Worm (Caenorhabditis elegans) whole organism, late embryonic: Measurements from ENCODE around the gene F07H5.7.

Source experiments
- C08G9.2 ChIP-seq: sonication (generic microtip); optimal IDR thresholded peaks from 2 replicates; lab custom pipeline; 2016; ENCODE audit warnings: mild to moderate bottlenecking, missing genetic modification characterization, moderate library complexity, missing compliant biosample characterization
- C38D4.7 ChIP-seq: fragments of 200-800 bp; sonication (Bioruptor generic); optimal IDR thresholded peaks from 2 replicates; lab custom pipeline; 2018; ENCODE audit warnings: mild to moderate bottlenecking, missing genetic modification characterization, moderate library complexity, missing compliant biosample characterization
- F13H6.1 ChIP-seq: sonication (generic microtip); optimal IDR thresholded peaks from 2 replicates; lab custom pipeline; 2016; ENCODE audit warnings: missing genetic modification characterization, missing compliant biosample characterization
- K09A11.1 ChIP-seq: sonication (generic microtip); optimal IDR thresholded peaks from 2 replicates; lab custom pipeline; 2017; ENCODE audit warnings: antibody characterized with exemption, mild to moderate bottlenecking, missing genetic modification characterization, missing compliant biosample characterization; ENCODE audit not compliant: insufficient read depth
- T23F11.4 ChIP-seq: fragments of 200-800 bp; sonication (Bioruptor generic); optimal IDR thresholded peaks from 2 replicates; lab custom pipeline; 2018; ENCODE audit warnings: mild to moderate bottlenecking, missing genetic modification characterization, missing compliant biosample characterization
- Y22D7AL.16 ChIP-seq: sonication (generic microtip); optimal IDR thresholded peaks from 2 replicates; lab custom pipeline; 2016; ENCODE audit warnings: missing genetic modification characterization, missing compliant biosample characterization
- ama-1 ChIP-seq: fragments of 150-350 bp; optimal IDR thresholded peaks from 2 replicates; lab custom pipeline; 2014
- ceh-14 ChIP-seq: sonication (generic microtip); optimal IDR thresholded peaks from 2 replicates; lab custom pipeline; 2016; ENCODE audit warnings: missing genotype, missing genetic modification characterization, missing compliant biosample characterization
- ceh-18 ChIP-seq: sonication (generic microtip); optimal IDR thresholded peaks from 2 replicates; lab custom pipeline; 2016; ENCODE audit warnings: missing genetic modification characterization, missing compliant biosample characterization
- ceh-19 ChIP-seq: fragments of 200-800 bp; sonication (Bioruptor generic); optimal IDR thresholded peaks from 2 replicates; lab custom pipeline; 2018; ENCODE audit warnings: mild to moderate bottlenecking, missing genetic modification characterization, missing compliant biosample characterization
- ceh-2 ChIP-seq: sonication (generic microtip); optimal IDR thresholded peaks from 2 replicates; lab custom pipeline; 2016; ENCODE audit warnings: missing genotype, missing genetic modification characterization, missing compliant biosample characterization
- ceh-22 ChIP-seq: sonication (generic microtip); optimal IDR thresholded peaks from 2 replicates; lab custom pipeline; 2017; ENCODE audit warnings: missing biosample characterization, missing genetic modification characterization
- ceh-24 ChIP-seq: sonication (generic microtip); optimal IDR thresholded peaks from 2 replicates; lab custom pipeline; 2016; ENCODE audit warnings: mild to moderate bottlenecking, missing genetic modification characterization, missing compliant biosample characterization
- ceh-30 ChIP-seq: fragments of 150-350 bp; optimal IDR thresholded peaks from 2 replicates; lab custom pipeline; 2014; ENCODE audit warnings: missing biosample characterization, missing genetic modification characterization
- ceh-34 ChIP-seq: sonication (generic microtip); optimal IDR thresholded peaks from 2 replicates; lab custom pipeline; 2016; ENCODE audit warnings: mild to moderate bottlenecking, missing genetic modification characterization, missing compliant biosample characterization
- ceh-45 ChIP-seq: fragments of 200-800 bp; sonication (Bioruptor generic); IDR thresholded peaks from 2 replicates; pipeline ENCODE4 v1.3.6; 2022; ENCODE audit warnings: missing genetic modification reagents, missing genetic modification characterization, missing compliant biosample characterization
- ceh-48 ChIP-seq: sonication (generic microtip); optimal IDR thresholded peaks from 2 replicates; lab custom pipeline; 2016; ENCODE audit warnings: missing genetic modification characterization, inconsistent platforms, missing compliant biosample characterization
- che-1 ChIP-seq: sonication (generic microtip); optimal IDR thresholded peaks from 2 replicates; lab custom pipeline; 2016; ENCODE audit warnings: mild to moderate bottlenecking, missing genetic modification characterization, missing compliant biosample characterization
- dmd-4 ChIP-seq: sonication (generic microtip); optimal IDR thresholded peaks from 2 replicates; lab custom pipeline; 2016; ENCODE audit warnings: borderline replicate concordance, missing genetic modification characterization, missing compliant biosample characterization
- elt-2 ChIP-seq: sonication (generic microtip); optimal IDR thresholded peaks from 2 replicates; lab custom pipeline; 2016; ENCODE audit warnings: missing genetic modification reagents, missing genetic modification characterization, missing compliant biosample characterization
- elt-4 ChIP-seq: sonication (generic microtip); optimal IDR thresholded peaks from 2 replicates; lab custom pipeline; 2016; ENCODE audit warnings: missing genetic modification characterization, missing compliant biosample characterization
- ets-4 ChIP-seq: sonication (generic microtip); optimal IDR thresholded peaks from 2 replicates; lab custom pipeline; 2016; ENCODE audit warnings: missing genetic modification characterization, missing compliant biosample characterization
- fax-1 ChIP-seq: sonication (generic microtip); optimal IDR thresholded peaks from 2 replicates; lab custom pipeline; 2016; ENCODE audit warnings: missing genotype, missing genetic modification characterization, missing compliant biosample characterization
- fkh-6 ChIP-seq: sonication (generic microtip); optimal IDR thresholded peaks from 2 replicates; lab custom pipeline; 2016; ENCODE audit warnings: missing genetic modification characterization, missing compliant biosample characterization
- hlh-15 ChIP-seq: sonication (generic microtip); optimal IDR thresholded peaks from 2 replicates; lab custom pipeline; 2016; ENCODE audit warnings: missing genetic modification characterization, missing compliant biosample characterization
- hlh-6 ChIP-seq: sonication (generic microtip); optimal IDR thresholded peaks from 2 replicates; lab custom pipeline; 2016; ENCODE audit warnings: missing genotype, missing genetic modification characterization, missing compliant biosample characterization
- hlh-8 ChIP-seq: sonication (generic microtip); optimal IDR thresholded peaks from 2 replicates; lab custom pipeline; 2016; ENCODE audit warnings: missing genotype, missing genetic modification characterization, missing compliant biosample characterization
- lim-6 ChIP-seq: sonication (generic microtip); optimal IDR thresholded peaks from 2 replicates; lab custom pipeline; 2016; ENCODE audit warnings: missing genetic modification characterization, missing compliant biosample characterization
- lin-11 ChIP-seq: fragments of 200-800 bp; sonication (Bioruptor generic); optimal IDR thresholded peaks from 2 replicates; lab custom pipeline; 2018; ENCODE audit warnings: mild to moderate bottlenecking, missing genetic modification characterization, missing compliant biosample characterization
- madf-2 ChIP-seq: sonication (generic microtip); optimal IDR thresholded peaks from 2 replicates; lab custom pipeline; 2017; ENCODE audit warnings: missing genetic modification characterization, missing compliant biosample characterization
- nfya-1 ChIP-seq: sonication (generic microtip); optimal IDR thresholded peaks from 2 replicates; lab custom pipeline; 2017; ENCODE audit warnings: missing genetic modification characterization, mild to moderate bottlenecking, missing compliant biosample characterization, antibody characterized with exemption, moderate library complexity
- odd-2 ChIP-seq: sonication (generic microtip); optimal IDR thresholded peaks from 2 replicates; lab custom pipeline; 2017; ENCODE audit warnings: antibody characterized with exemption, mild to moderate bottlenecking, missing genetic modification characterization, missing compliant biosample characterization
- pat-9 ChIP-seq: fragments of 200-800 bp; sonication (Bioruptor generic); optimal IDR thresholded peaks from 2 replicates; lab custom pipeline; 2018; ENCODE audit warnings: mild to moderate bottlenecking, missing genetic modification characterization, moderate library complexity, missing compliant biosample characterization
- pax-1 ChIP-seq: fragments of 150-350 bp; optimal IDR thresholded peaks from 2 replicates; lab custom pipeline; 2014; ENCODE audit warnings: missing biosample characterization, missing genetic modification characterization
- pqm-1 ChIP-seq: sonication (generic microtip); optimal IDR thresholded peaks from 2 replicates; lab custom pipeline; 2016; ENCODE audit warnings: missing genetic modification characterization, missing compliant biosample characterization
- pros-1 ChIP-seq: fragments of 150-350 bp; optimal IDR thresholded peaks from 2 replicates; lab custom pipeline; 2014; ENCODE audit warnings: missing biosample characterization, missing genetic modification reagents, missing genetic modification characterization
- ref-2 ChIP-seq: sonication (generic microtip); optimal IDR thresholded peaks from 2 replicates; lab custom pipeline; 2016; ENCODE audit warnings: missing genetic modification characterization, missing compliant biosample characterization
- rnt-1 ChIP-seq: sonication (generic microtip); optimal IDR thresholded peaks from 2 replicates; lab custom pipeline; 2016; ENCODE audit warnings: missing genetic modification characterization, missing compliant biosample characterization
- sox-2 ChIP-seq: fragments of 200-800 bp; sonication (Bioruptor generic); IDR thresholded peaks from 2 replicates; pipeline ENCODE4 v1.3.6; 2022; ENCODE audit warnings: missing genetic modification reagents, missing genetic modification characterization, missing compliant biosample characterization
- sox-4 ChIP-seq: sonication (generic microtip); optimal IDR thresholded peaks from 2 replicates; lab custom pipeline; 2017; ENCODE audit warnings: mild to moderate bottlenecking, missing genetic modification characterization, inconsistent platforms, missing compliant biosample characterization
- ttx-3 ChIP-seq: sonication (generic microtip); optimal IDR thresholded peaks from 2 replicates; lab custom pipeline; 2016; ENCODE audit warnings: missing genetic modification reagents, missing genetic modification characterization, missing compliant biosample characterization
- unc-3 ChIP-seq, 2 experiments: fragments of 200-800 bp in 1 of 2; sonication (Bioruptor generic) in 1 of 2; sonication (generic microtip) in 1 of 2; conservative IDR thresholded peaks in 1 of 2; optimal IDR thresholded peaks in 1 of 2; 2 replicates each; pipeline versions ENCODE4 v1.3.6 to Lab custom; 2016 to 2022; ENCODE audit warnings: missing compliant biosample characterization in 2 of 2, missing genetic modification characterization in 2 of 2, missing genetic modification reagents in 1 of 2
- unc-42 ChIP-seq: sonication (generic microtip); optimal IDR thresholded peaks from 2 replicates; lab custom pipeline; 2016; ENCODE audit warnings: missing genotype, missing genetic modification characterization, missing compliant biosample characterization
- unc-55 ChIP-seq: sonication (generic microtip); optimal IDR thresholded peaks from 2 replicates; lab custom pipeline; 2017; ENCODE audit warnings: missing biosample characterization, missing genetic modification reagents, missing genetic modification characterization
- zip-5 ChIP-seq: sonication (generic microtip); optimal IDR thresholded peaks from 2 replicates; lab custom pipeline; 2016; ENCODE audit warnings: missing genetic modification characterization, missing compliant biosample characterization
- ztf-16 ChIP-seq: sonication (generic microtip); optimal IDR thresholded peaks from 2 replicates; lab custom pipeline; 2017; ENCODE audit warnings: missing genetic modification characterization, missing compliant biosample characterization

F07H5.7 gene

DNA sequence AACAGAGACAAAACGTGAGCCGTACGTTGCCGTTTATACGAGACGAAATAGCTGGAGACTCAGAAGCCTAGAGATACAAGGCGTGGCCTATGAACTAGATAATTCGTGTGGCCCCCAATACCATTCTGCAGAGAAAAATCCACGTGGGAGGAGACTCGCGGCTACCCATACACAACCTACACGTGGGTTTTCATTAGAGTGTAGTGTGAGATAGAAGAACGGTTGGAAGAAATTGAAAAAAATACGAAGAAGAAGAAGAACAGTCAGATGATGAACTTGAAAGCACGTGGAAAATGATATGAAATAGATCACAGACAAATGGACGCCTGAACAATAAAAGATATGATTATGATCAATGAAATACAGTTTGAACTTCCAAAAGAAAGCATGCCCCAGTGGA lies 28.8 kb downstream of the F07H5.7 start:
- no peak for TF ChIP-seq elt-2 (tag; lab: Kevin White, UChicago)
- no peak for TF ChIP-seq sox-4 (tag; lab: Kevin White, UChicago)
- TF ChIP-seq ceh-22 (tag; lab: Kevin White, UChicago) = no peak
- no peak for TF ChIP-seq pat-9
- TF ChIP-seq ref-2 (tag; lab: Kevin White, UChicago) = no peak
- TF ChIP-seq fkh-6 (tag; lab: Kevin White, UChicago) = no peak
- no peak for TF ChIP-seq ceh-18 (tag; lab: Kevin White, UChicago)
- TF ChIP-seq lim-6 (tag; lab: Kevin White, UChicago) = no peak
- no peak for TF ChIP-seq zip-5 (tag; lab: Kevin White, UChicago)
- TF ChIP-seq hlh-8 (tag; lab: Kevin White, UChicago) = no peak
- TF ChIP-seq ttx-3 (tag; lab: Kevin White, UChicago) = no peak

ce11 chrII:8764332-8764731 lies 29.6 kb downstream of the F07H5.7 start:
- TF ChIP-seq rnt-1 (no peak), hlh-15 (no peak), unc-55 (GFP tag; lab: Kevin White, UChicago) (no peak), ceh-48 (tag; lab: Kevin White, UChicago) (no peak), hlh-6 (tag; lab: Kevin White, UChicago) (no peak), ceh-19 (GFP tag; lab: Kevin White, UChicago) (no peak), pqm-1 (tag; lab: Kevin White, UChicago) (no peak), odd-2 (tag; lab: Kevin White, UChicago) (no peak), dmd-4 (no peak), pax-1 (tag; lab: Kevin White, UChicago) (no peak), fax-1 (tag; lab: Kevin White, UChicago) (no peak), ztf-16 (tag; lab: Kevin White, UChicago) (no peak), ceh-30 (tag; lab: Kevin White, UChicago) (no peak), zip-5 (tag; lab: Kevin White, UChicago) (no peak), madf-2 (tag; lab: Kevin White, UChicago) (no peak)

DNA sequence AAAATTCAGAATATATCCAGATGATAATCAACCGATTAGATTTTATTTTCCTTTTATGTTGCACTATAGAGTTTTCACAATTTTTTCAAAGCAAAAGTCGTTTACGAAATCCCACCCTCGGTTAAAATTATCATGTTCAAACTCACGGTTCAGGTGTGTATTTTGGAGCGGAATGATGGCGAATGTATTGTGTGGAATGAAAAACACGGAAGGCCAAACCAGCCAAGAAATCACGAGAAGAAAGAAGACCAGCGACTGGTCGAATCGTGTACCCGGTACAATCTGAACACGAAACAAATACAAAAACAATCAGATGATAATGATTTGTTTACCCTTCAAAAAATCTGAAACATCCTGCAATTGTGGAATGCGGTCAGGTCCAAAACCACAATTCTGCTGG lies 30.6 kb downstream of the F07H5.7 start:
- TF ChIP-seq pqm-1 (tag; lab: Kevin White, UChicago) = no peak
- TF ChIP-seq Y22D7AL.16 (tag; lab: Kevin White, UChicago) = no peak
- TF ChIP-seq che-1 = no peak
- no peak for TF ChIP-seq madf-2 (tag; lab: Kevin White, UChicago)
- TF ChIP-seq ceh-18 (tag; lab: Kevin White, UChicago) = no peak
- TF ChIP-seq pros-1 (tag; lab: Kevin White, UChicago) = no peak
- no peak for TF ChIP-seq C38D4.7 (GFP tag; lab: Kevin White, UChicago)
- no peak for TF ChIP-seq C08G9.2
- no peak for TF ChIP-seq ama-1 (lab: Kevin White, UChicago)
- TF ChIP-seq nfya-1 = no peak
- TF ChIP-seq ceh-19 (GFP tag; lab: Kevin White, UChicago) = no peak
- no peak for TF ChIP-seq ceh-45
- TF ChIP-seq hlh-6 (tag; lab: Kevin White, UChicago) = no peak
- no peak for TF ChIP-seq ceh-34 (tag; lab: Kevin White, UChicago)
- TF ChIP-seq dmd-4 = no peak
- TF ChIP-seq sox-2 (GFP tag; lab: Robert Waterston, UW) = no peak
- TF ChIP-seq unc-3 (GFP tag; conservative IDR thresholded peaks at IDR 0.05; lab: Robert Waterston, UW) = no peak
- TF ChIP-seq unc-3 (tag; optimal IDR thresholded peaks at IDR 0.05; lab: Kevin White, UChicago) = no peak
- TF ChIP-seq ceh-2 (tag; lab: Kevin White, UChicago) = no peak
- no peak for TF ChIP-seq unc-42 (tag; lab: Kevin White, UChicago)

ce11 chrII:8761739-8762138 lies 32.2 kb downstream of the F07H5.7 start:
- TF ChIP-seq pax-1 (tag; lab: Kevin White, UChicago) (no peak), ztf-16 (tag; lab: Kevin White, UChicago) (no peak), elt-4 (tag; lab: Kevin White, UChicago) (no peak), ets-4 (tag; lab: Kevin White, UChicago) (no peak), lin-11 (tag; lab: Kevin White, UChicago) (no peak), ceh-14 (tag; lab: Kevin White, UChicago) (no peak), K09A11.1 (tag; lab: Kevin White, UChicago) (no peak), zip-5 (tag; lab: Kevin White, UChicago) (no peak), lim-6 (tag; lab: Kevin White, UChicago) (no peak), F13H6.1 (tag; lab: Kevin White, UChicago) (no peak), unc-55 (GFP tag; lab: Kevin White, UChicago) (no peak), ceh-45 (no peak), hlh-8 (tag; lab: Kevin White, UChicago) (no peak), sox-2 (GFP tag; lab: Robert Waterston, UW) (no peak), elt-2 (tag; lab: Kevin White, UChicago) (no peak), T23F11.4 (GFP tag; lab: Kevin White, UChicago) (no peak), ceh-30 (tag; lab: Kevin White, UChicago) (no peak), ttx-3 (tag; lab: Kevin White, UChicago) (no peak), ceh-24 (tag; lab: Kevin White, UChicago) (no peak), dmd-4 (no peak)
